Worm (Caenorhabditis elegans): Measurements from ENCODE around the gene Y25C1A.13.
"Not testable (repeated sequence)": the region's sequence is repeated elsewhere in the genome, so short reads cannot be mapped to it uniquely, and the experiment has no call there.

Y25C1A.13 gene

ce11 chrII:3137804-3138203 lies 26.8 kb upstream of the Y25C1A.13 start, which contains the start of gene sri-54:
TSS of gene sri-54 (minus strand) at chrII:3137904.
- TF ChIP-seq nfya-2 (GFP tag; IDR thresholded peaks at IDR 0.05) (no peak), atf-7 (tag; optimal IDR thresholded peaks at IDR 0.05) (no peak), mes-4 (tag; optimal IDR thresholded peaks at IDR 0.05) (no peak), chd-7 (tag; optimal IDR thresholded peaks at IDR 0.05) (no peak), egl-18 (GFP tag; IDR thresholded peaks at IDR 0.05) (no peak), rcor-1 (GFP tag; IDR thresholded peaks at IDR 0.05) (no peak), tbp1 (GFP tag; optimal IDR thresholded peaks at IDR 0.05) (no peak), ztf-28 (GFP tag; IDR thresholded peaks at IDR 0.05) (no peak), ztf-6 (GFP tag; IDR thresholded peaks at IDR 0.05) (no peak)

DNA sequence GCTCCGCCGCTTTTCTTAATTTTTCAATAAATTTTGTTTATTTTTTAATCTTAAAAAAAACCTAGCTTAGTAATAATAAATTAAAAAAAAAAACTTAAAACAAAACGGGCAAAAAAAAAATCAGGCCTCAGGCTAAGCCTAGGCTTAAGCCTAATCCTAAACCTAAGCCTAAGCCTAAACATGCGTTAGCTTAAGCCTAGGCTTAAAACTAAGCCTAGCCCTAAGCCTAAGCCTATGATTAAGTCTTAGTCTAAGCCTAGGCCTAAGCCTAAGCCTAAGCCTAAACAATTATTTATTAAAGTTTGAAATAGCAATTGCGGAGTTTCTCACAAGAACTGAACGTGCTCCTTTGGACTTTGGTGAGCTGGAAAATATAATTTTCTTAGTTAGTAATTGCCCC lies 24.2 kb upstream of the Y25C1A.13 start:
- TF ChIP-seq nhr-90 (tag; optimal IDR thresholded peaks at IDR 0.05): no peak
- TF ChIP-seq ztf-6 (GFP tag; IDR thresholded peaks at IDR 0.05): no peak
- no peak for TF ChIP-seq tbp1 (GFP tag; optimal IDR thresholded peaks at IDR 0.05)
- TF ChIP-seq lin-26 (GFP tag; IDR thresholded peaks at IDR 0.05): no peak
- no peak for TF ChIP-seq lin-54 (GFP tag; optimal IDR thresholded peaks at IDR 0.05)
- TF ChIP-seq akir-1 (GFP tag; optimal IDR thresholded peaks at IDR 0.05): no peak
- TF ChIP-seq madf-8 (GFP tag; conservative IDR thresholded peaks at IDR 0.05): no peak
- no peak for TF ChIP-seq F39B2.1 (GFP tag; IDR thresholded peaks at IDR 0.05)
- no peak for TF ChIP-seq ama-1 (optimal IDR thresholded peaks at IDR 0.05)
- TF ChIP-seq ama-1 (GFP tag; optimal IDR thresholded peaks at IDR 0.05): no peak
- no peak for TF ChIP-seq nfyb-1 (GFP tag; IDR thresholded peaks at IDR 0.05)
- TF ChIP-seq ekl-4 (GFP tag; IDR thresholded peaks at IDR 0.05): no peak

ce11 chrII:3129007-3129406 lies 18.0 kb upstream of the Y25C1A.13 start, which contains the start of gene chil-24:
TSS of gene chil-24 (plus strand) at chrII:3129162.
- no peak for TF ChIP-seq Y53G8AR.9 (GFP tag; conservative IDR thresholded peaks at IDR 0.05)
- peak; percentile 96 for TF ChIP-seq hmg-1.2 (GFP tag; IDR thresholded peaks at IDR 0.05)
- no peak for TF ChIP-seq snpc-3.4 (tag; optimal IDR thresholded peaks at IDR 0.05)
- peak; percentile 35 for TF ChIP-seq attf-5 (GFP tag; optimal IDR thresholded peaks at IDR 0.05)
- no peak for TF ChIP-seq lin-26 (GFP tag; IDR thresholded peaks at IDR 0.05)
- no peak for TF ChIP-seq cebp-1 (GFP tag; IDR thresholded peaks at IDR 0.05)
- TF ChIP-seq cebp-1 (tag; optimal IDR thresholded peaks at IDR 0.05): peak; percentile 78
- TF ChIP-seq B0035.1 (tag; optimal IDR thresholded peaks at IDR 0.05): no peak
- no peak for TF ChIP-seq nfyb-1 (GFP tag; IDR thresholded peaks at IDR 0.05)

DNA sequence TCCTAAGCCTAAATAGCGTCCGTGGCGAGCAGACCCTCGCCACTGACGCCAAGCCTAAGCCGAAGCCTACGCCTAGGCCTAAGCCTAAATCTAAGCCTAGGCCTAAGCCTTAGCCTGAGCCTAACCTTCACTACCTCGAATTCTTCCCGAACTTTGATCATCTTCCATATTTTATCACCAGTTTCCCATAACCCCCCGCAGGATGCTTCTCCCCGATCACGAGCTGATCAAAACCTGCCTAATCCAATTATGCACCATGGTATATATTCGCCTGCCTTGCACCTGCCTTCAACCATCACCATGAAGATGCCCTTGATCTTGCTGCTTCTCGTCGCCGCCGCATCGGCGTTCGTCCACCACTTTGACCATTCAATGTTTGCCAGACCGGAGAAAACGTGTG lies 15.7 kb upstream of the Y25C1A.13 start, which contains the start of gene ins-31:
TSS of gene ins-31 (plus strand) at position 301 of the 400 bp plus-strand sequence.
- TF ChIP-seq Y53G8AR.9 (GFP tag; conservative IDR thresholded peaks at IDR 0.05); chd-7 (tag; optimal IDR thresholded peaks at IDR 0.05); madf-3 (GFP tag; IDR thresholded peaks at IDR 0.05): not testable (repeated sequence)

DNA sequence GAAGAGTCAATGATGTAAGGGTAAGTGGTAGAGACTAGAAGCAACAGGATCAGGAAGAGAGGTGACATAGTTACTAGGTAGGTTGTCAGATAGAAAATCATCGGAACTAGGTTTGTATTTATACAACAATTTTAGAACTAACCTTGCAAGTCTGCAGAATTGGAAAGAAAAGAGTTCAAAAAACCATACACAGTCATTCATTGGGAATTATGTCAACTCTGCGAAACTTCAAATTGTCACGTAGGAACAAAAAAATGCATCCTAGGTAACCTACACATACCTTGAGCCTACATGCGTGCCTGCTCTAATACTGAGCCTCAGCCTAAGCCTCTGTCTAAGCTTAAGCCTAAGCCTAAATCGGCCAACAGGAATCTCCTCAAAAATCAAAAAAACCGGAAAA lies 15.3 kb upstream of the Y25C1A.13 start, which contains the start of gene ins-19:
TSS of gene ins-19 (minus strand) at position 101 of the 400 bp plus-strand sequence.
- no peak for TF ChIP-seq fkh-3 (tag; optimal IDR thresholded peaks at IDR 0.05)
- TF ChIP-seq pha-4 (tag; optimal IDR thresholded peaks at IDR 0.05): no peak
- TF ChIP-seq K12H6.12 (tag; optimal IDR thresholded peaks at IDR 0.05): no peak
- TF ChIP-seq aptf-2 (GFP tag; conservative IDR thresholded peaks at IDR 0.05): no peak
- no peak for TF ChIP-seq hlh-12 (tag; optimal IDR thresholded peaks at IDR 0.05)
- no peak for TF ChIP-seq ceh-100 (GFP tag; IDR thresholded peaks at IDR 0.05)
- no peak for TF ChIP-seq somi-1 (GFP tag; optimal IDR thresholded peaks at IDR 0.05)
- no peak for TF ChIP-seq B0035.1 (tag; optimal IDR thresholded peaks at IDR 0.05)
- TF ChIP-seq sdz-38 (tag; optimal IDR thresholded peaks at IDR 0.05): no peak
- no peak for TF ChIP-seq cebp-2 (GFP tag; IDR thresholded peaks at IDR 0.05)
- no peak for TF ChIP-seq rpc-1 (optimal IDR thresholded peaks at IDR 0.05)
- TF ChIP-seq rpc-1 (tag; optimal IDR thresholded peaks at IDR 0.05): no peak
- TF ChIP-seq atf-7 (tag; optimal IDR thresholded peaks at IDR 0.05): no peak
- TF ChIP-seq nhr-27 (tag; optimal IDR thresholded peaks at IDR 0.05): no peak
- no peak for TF ChIP-seq D2030.7 (GFP tag; IDR thresholded peaks at IDR 0.05)

All from whole organism, young adult.